Fruit fly (Drosophila melanogaster): ENCODE data around the gene CG7246.
A peak's percentile ranks its signal among the peaks of the same experiment; 100 is the strongest.

The CG7246 gene

dm6 chrX:9048385-9048750 is 32.5 kb downstream of the CG7246 start (continued):
- TF ChIP-seq CG6854 (GFP tag; optimal IDR thresholded peaks at IDR 0.05) (no peak), CG4328 (GFP tag; optimal IDR thresholded peaks at IDR 0.05) (no peak), hb (GFP tag; IDR thresholded peaks at IDR 0.05; ENCODE audit: partially characterized antibody) (no peak), CG6765 (GFP tag; optimal IDR thresholded peaks at IDR 0.05) (no peak), Fer1 (GFP tag; optimal IDR thresholded peaks at IDR 0.05) (no peak), Dll (GFP tag; IDR thresholded peaks at IDR 0.05; ENCODE audit: partially characterized antibody) (no peak), wek (GFP tag; optimal IDR thresholded peaks at IDR 0.05) (no peak), Oaz (GFP tag; IDR thresholded peaks at IDR 0.05) (no peak), abd-A (tag; optimal IDR thresholded peaks at IDR 0.05) (no peak), CG2202 (tag; optimal IDR thresholded peaks at IDR 0.05) (no peak), nerfin-1 (tag; optimal IDR thresholded peaks at IDR 0.05) (no peak), Fer3 (tag; optimal IDR thresholded peaks at IDR 0.05) (no peak), CG11456 (GFP tag; IDR thresholded peaks at IDR 0.05) (no peak), usp (GFP tag; optimal IDR thresholded peaks at IDR 0.05) (no peak), Oli (tag; optimal IDR thresholded peaks at IDR 0.05) (peak; percentile 43), CG13624 (GFP tag; optimal IDR thresholded peaks at IDR 0.05) (no peak), Hsf (GFP tag; optimal IDR thresholded peaks at IDR 0.05) (peak; percentile 31), Jarid2 (GFP tag; optimal IDR thresholded peaks at IDR 0.05) (no peak), Xrp1 (GFP tag; IDR thresholded peaks at IDR 0.05) (no peak), CG13287 (GFP tag; IDR thresholded peaks at IDR 0.05; ENCODE audit: partially characterized antibody) (no peak), CG8924 (tag; optimal IDR thresholded peaks at IDR 0.05) (no peak), org-1 (GFP tag; optimal IDR thresholded peaks at IDR 0.05) (no peak), CG34376 (GFP tag; optimal IDR thresholded peaks at IDR 0.05) (no peak), CG16863 (GFP tag; optimal IDR thresholded peaks at IDR 0.05) (no peak), jigr1 (GFP tag; IDR thresholded peaks at IDR 0.05) (no peak), Max (GFP tag; optimal IDR thresholded peaks at IDR 0.05) (no peak), HLH54F (GFP tag; optimal IDR thresholded peaks at IDR 0.05) (no peak), ham (GFP tag; IDR thresholded peaks at IDR 0.05) (no peak), tup (GFP tag; optimal IDR thresholded peaks at IDR 0.05) (no peak), CG6689 (GFP tag; IDR thresholded peaks at IDR 0.05) (no peak; the same call in 1 of the 2 replicates), CG8281 (tag; optimal IDR thresholded peaks at IDR 0.05) (no peak), CG4820 (GFP tag; optimal IDR thresholded peaks at IDR 0.05) (no peak), lilli (GFP tag; optimal IDR thresholded peaks at IDR 0.05) (no peak), CG17802 (tag; optimal IDR thresholded peaks at IDR 0.05) (no peak), Gug (GFP tag; IDR thresholded peaks at IDR 0.05) (no peak), CG10565 (GFP tag; optimal IDR thresholded peaks at IDR 0.05) (no peak), pfk (GFP tag; optimal IDR thresholded peaks at IDR 0.05) (no peak), grn (GFP tag; optimal IDR thresholded peaks at IDR 0.05) (no peak), CG15601 (tag; optimal IDR thresholded peaks at IDR 0.05) (no peak), zfh2 (GFP tag; optimal IDR thresholded peaks at IDR 0.05) (no peak), Adf1 (GFP tag; IDR thresholded peaks at IDR 0.05) (no peak), Atf-2 (GFP tag; optimal IDR thresholded peaks at IDR 0.05) (no peak), BtbVII (GFP tag; optimal IDR thresholded peaks at IDR 0.05) (no peak), CG2678 (tag; optimal IDR thresholded peaks at IDR 0.05) (no peak), Ada2b (GFP tag; IDR thresholded peaks at IDR 0.05) (no peak), GATAe (GFP tag; conservative IDR thresholded peaks at IDR 0.05) (no peak), CG34422 (GFP tag; IDR thresholded peaks at IDR 0.05) (no peak), br (optimal IDR thresholded peaks at IDR 0.05) (no peak), crol (GFP tag; IDR thresholded peaks at IDR 0.05) (no peak), CG14710 (tag; optimal IDR thresholded peaks at IDR 0.05) (peak; percentile 6), Myb (GFP tag; optimal IDR thresholded peaks at IDR 0.05) (no peak), Taf1 (GFP tag; IDR thresholded peaks at IDR 0.05) (no peak), CG8388 (GFP tag; optimal IDR thresholded peaks at IDR 0.05) (peak; percentile 28)
